Fruit fly (Drosophila melanogaster) S2 (cell line): Measurements from ENCODE around the gene t-cup.

Experiments
- CG8478 ChIP-seq: fragments of >200 bp; optimal IDR thresholded peaks from 2 replicates; lab custom pipeline; 2018
- CTCF ChIP-seq, 2 experiments: fragments of >200 bp; optimal IDR thresholded peaks; 2 replicates each; lab custom pipeline; 2018

t-cup gene

dm6 chr2L:12529029-12529948 is 32.2 kb upstream of the t-cup start:
- TF ChIP-seq CTCF (optimal IDR thresholded peaks at IDR 0.05; lab: Kevin White, UChicago) (no peak), CG8478 (lab: Kevin White, UChicago) (no peak)

DNA sequence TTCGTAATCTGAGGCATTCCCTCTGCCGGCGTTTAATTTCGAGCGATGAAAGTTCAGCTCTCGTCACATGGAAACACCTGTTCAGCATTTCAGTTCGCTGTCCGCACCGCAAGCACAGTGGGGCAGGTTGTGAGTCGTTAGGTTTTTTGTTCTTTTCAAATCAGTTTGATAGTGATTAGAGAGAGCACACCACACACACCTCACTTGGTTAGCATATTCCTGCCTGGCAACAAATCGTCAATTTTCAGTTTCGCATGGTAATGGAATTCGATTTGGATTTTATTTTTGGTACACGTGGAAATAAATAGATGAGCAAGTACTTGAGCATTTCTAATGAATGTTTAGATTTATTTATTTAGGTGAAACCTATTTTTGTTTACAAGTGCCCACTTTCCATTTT is 31.2 kb upstream of the t-cup start:
- TF ChIP-seq CTCF (optimal IDR thresholded peaks at IDR 0.05; lab: Kevin White, UChicago) (no peak), CG8478 (lab: Kevin White, UChicago) (no peak)

dm6 chr2L:12527590-12527989 is 30.5 kb upstream of the t-cup start:
- no peak for TF ChIP-seq CTCF (optimal IDR thresholded peaks at IDR 0.05; lab: Kevin White, UChicago)
- no peak for TF ChIP-seq CG8478 (lab: Kevin White, UChicago)

DNA sequence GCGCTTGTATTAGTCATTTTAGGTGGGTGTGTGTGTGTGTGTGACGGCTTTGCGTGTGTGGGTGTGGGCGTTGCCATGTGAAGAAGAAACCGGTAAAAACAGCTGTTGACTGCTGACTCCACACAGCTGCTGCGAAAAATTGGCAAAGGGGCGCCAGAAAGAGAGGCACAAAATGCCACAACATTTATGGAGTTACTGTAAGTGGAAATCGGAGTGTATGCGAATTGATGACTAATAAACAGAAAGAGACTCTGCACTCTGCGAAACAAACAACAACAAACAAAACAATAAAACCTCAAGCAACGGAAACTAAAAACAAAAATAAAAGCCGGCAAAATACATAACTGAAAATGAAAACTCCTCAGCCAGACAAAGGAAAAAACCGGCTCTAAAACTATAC is 27.0 kb upstream of the t-cup start:
- TF ChIP-seq CTCF (optimal IDR thresholded peaks at IDR 0.05; lab: Kevin White, UChicago) (no peak), CG8478 (lab: Kevin White, UChicago) (no peak)

DNA sequence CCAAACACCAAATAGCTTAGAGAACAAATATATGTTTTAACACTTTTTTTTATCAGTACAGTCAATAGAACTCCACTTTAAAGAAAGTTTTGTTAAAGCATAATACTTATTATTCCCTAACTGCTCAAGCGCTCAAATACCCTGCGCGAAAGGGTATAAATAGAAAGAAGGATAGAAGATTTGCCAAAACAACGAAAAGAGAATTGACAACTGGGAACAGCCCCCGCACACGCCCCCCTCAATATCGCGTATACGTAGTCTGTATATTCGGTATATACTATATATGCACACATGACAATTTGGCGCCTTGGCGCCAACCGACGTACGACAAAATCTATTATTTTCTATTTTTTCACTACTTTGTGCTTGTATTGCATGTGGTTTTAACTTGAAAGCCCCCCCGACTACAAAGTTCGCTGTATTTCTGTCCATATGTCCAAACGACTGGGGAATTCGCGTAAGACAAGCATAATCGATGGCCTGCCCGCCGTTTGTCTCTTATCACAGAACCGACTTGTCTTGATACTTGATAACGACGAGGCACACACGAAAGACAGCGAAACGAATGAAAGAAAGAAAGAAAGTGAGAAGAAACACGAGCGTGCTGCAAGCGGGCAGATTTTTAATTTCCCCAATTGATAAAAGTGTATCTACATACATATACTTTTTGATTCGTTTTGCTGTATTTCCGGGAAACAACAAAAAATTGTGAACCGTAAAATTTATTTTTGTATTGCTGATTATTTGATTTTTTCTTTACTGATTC is 24.6 kb upstream of the t-cup start:
- TF ChIP-seq CTCF (optimal IDR thresholded peaks at IDR 0.05; lab: Kevin White, UChicago) (no peak), CG8478 (lab: Kevin White, UChicago) (no peak)

DNA sequence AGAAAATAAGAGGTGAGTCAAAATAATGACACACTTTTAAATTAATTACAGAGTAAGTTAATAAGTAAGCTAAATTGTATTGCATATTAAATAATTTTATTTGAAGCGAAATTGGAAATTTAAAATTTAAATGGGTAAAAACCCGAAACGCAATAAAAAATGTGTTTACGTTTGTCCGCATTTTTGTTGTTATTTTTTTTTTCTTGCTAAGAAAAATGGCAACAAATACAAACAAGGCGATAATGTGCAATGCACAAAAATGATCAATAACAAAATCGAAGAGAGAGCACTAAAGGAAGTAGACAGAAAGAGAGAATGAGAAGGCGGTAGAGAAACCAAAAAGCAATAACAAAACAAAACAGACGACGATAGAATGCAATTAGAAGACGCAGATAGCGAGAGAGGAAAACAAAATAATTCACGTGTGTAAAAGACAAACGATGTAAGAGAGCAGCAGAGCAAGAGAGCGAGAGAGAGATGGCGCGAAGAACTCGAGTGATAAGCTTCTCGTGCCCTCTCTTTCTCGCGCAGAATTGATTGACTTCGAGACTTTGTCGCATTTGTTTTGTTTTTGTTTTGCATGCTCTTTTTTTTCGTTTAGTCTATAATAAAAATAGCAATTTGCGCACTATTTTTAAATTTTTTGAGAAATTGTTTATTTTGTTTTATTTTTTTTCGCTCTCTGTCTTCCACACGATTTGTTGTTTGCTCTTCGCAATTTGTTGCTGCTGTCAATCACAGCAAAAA is 23.8 kb upstream of the t-cup start:
- TF ChIP-seq CG8478 (lab: Kevin White, UChicago): no peak
- no peak for TF ChIP-seq CTCF (optimal IDR thresholded peaks at IDR 0.05; lab: Kevin White, UChicago)

DNA sequence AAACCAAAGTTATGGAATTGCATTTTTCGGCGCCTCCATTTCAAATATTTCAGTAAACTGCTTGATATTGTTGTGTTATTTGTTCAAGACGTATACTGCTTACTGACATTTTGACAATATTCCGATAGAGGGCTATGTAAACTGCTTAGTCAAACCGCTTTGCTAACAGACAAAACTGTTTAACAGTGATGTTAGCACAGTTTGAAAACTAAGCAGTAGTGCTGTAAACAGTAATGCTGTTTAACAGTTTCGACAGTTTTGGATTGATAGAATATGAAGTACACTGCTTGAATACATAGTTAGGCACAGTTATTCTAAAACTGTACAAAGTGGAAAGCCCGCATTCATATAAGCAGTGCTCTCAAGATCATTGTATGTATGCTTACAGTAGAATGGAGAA is 23.1 kb upstream of the t-cup start:
- TF ChIP-seq CTCF (optimal IDR thresholded peaks at IDR 0.05; lab: Kevin White, UChicago) (peak; percentile 97 to 98), CG8478 (lab: Kevin White, UChicago) (no peak)

dm6 chr2L:12519216-12519615 is 22.1 kb upstream of the t-cup start:
- TF ChIP-seq CTCF (optimal IDR thresholded peaks at IDR 0.05; lab: Kevin White, UChicago) (no peak), CG8478 (lab: Kevin White, UChicago) (no peak)

DNA sequence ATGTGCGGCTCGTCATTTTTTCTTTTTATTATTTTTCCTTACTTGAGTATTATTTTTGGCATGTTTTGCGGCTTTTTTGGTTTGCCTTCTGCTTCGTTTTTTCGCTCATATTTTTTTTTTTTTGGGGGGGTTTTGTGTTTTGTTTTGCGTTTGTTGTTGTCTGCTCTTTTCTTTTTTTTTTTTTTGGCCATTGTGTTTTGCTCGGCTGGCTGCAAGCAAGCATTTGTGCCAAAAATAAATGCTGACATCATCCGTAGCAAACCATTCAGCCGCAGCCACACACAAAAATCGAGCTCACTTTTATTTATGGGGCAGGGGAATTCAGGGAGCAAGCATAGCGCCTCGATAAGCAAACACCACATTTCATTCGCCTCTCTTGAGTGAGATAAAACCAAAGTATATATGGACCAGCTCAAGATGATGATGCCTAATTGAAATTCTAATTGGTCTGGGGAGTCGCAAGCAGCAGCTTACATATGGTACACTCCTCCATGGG is 16.8 kb upstream of the t-cup start:
- TF ChIP-seq CTCF (optimal IDR thresholded peaks at IDR 0.05; lab: Kevin White, UChicago) (no peak), CG8478 (lab: Kevin White, UChicago) (no peak)

DNA sequence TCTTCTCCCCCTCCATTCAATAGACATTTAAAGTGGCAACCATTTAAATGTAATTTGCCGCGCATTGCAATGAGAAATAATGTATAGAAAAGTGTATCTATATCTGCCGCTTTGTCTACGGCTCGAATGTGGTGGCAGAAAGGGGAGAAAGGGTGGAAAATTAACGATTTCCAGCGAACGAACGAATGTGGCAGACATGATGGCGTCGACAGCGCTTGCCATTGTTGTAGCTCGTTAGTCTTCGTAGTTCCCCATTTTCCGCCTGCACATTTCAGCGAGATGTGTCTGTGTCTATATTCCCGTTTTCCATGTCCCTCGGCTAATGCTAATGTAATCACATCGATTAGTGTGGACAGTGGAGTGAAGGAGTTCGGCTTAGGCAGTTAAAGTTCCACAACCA is 15.4 kb upstream of the t-cup start:
- no peak for TF ChIP-seq CTCF (optimal IDR thresholded peaks at IDR 0.05; lab: Kevin White, UChicago)
- TF ChIP-seq CG8478 (lab: Kevin White, UChicago): no peak

- TF ChIP-seq CG8478 (lab: Kevin White, UChicago) (no peak), CTCF (optimal IDR thresholded peaks at IDR 0.05; lab: Kevin White, UChicago) (no peak)
These were observed 12.3 kb upstream of the t-cup start for dm6 chr2L:12509458-12509857.

DNA sequence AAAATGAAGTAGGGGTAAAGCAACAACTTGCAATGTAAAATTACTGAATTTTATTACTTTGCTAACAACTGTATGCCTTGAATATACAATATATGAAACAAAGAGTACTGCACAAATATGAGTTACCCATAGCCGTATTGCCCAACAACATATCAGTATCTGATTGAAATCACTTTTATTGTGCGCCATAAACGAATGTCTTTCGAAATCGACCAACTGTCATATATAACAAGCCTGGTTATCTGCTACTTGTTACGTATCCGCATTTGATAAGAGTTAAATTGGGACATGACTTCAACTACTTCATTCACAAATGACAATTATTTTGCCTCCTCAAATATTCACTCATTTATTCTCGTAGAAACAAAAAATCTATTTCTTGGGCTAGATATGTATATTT is 11.5 kb upstream of the t-cup start:
- no peak for TF ChIP-seq CTCF (optimal IDR thresholded peaks at IDR 0.05; lab: Kevin White, UChicago)
- TF ChIP-seq CG8478 (lab: Kevin White, UChicago): no peak

DNA sequence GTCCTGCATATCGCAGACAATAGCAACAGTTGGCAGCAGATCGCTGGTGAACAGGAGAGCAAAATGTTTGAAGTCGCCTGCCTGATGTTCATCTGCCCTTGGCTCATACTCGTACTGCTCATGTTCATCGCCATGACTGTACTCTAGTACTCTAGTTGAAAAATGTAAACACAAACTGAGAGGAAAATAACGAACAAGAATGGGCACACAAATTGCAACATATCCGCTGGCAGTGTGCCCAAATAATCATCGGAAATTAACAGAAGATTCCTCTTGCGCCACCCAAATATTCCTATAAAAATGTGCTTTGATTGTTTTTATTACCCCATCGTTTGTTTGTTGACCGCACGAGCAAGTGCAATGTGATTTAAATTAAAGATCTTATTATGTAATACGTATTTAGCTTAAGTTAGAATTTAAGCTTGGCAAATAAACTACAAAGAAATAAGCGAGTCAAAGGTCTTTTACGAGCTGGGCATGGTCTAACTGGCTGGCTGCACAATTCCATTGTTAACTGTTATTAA is 11.0 kb upstream of the t-cup start:
- TF ChIP-seq CTCF (optimal IDR thresholded peaks at IDR 0.05; lab: Kevin White, UChicago) (no peak), CG8478 (lab: Kevin White, UChicago) (no peak)
